Fruit fly (Drosophila melanogaster) whole organism, embryonic: ENCODE data around the gene meso18E.
A peak's percentile ranks its signal among the peaks of the same experiment; 100 is the strongest.

Source experiments
- Atf3 ChIP-seq: fragments of 200-800 bp; sonication (Bioruptor generic); optimal IDR thresholded peaks from 3 replicates; lab custom pipeline; 2016; ENCODE audit warnings: missing biosample characterization, missing genetic modification characterization
- B-H1 ChIP-seq: fragments of 200-800 bp; sonication (Bioruptor generic); IDR thresholded peaks from 3 replicates; pipeline ENCODE4 v1.3.6; 2022; ENCODE audit warnings: missing biosample characterization, missing genetic modification characterization
- C15 ChIP-seq: fragments of 200-800 bp; sonication (Bioruptor generic); IDR thresholded peaks from 3 replicates; pipeline ENCODE4 v1.3.6; 2022; ENCODE audit warnings: missing biosample characterization, missing genetic modification characterization
- CG1024 ChIP-seq: fragments of 200-800 bp; sonication (Bioruptor generic); IDR thresholded peaks from 2 replicates; pipeline ENCODE4 v1.3.6; 2022; ENCODE audit warnings: missing biosample characterization, missing genetic modification characterization
- CG12769 ChIP-seq: fragments of 200-800 bp; sonication (Bioruptor generic); optimal IDR thresholded peaks from 2 replicates; lab custom pipeline; 2019; ENCODE audit warnings: missing biosample characterization, mild to moderate bottlenecking, missing genetic modification characterization, moderate library complexity
- CG13287 ChIP-seq: fragments of 200-800 bp; sonication (Bioruptor generic); IDR thresholded peaks from 2 replicates; pipeline ENCODE4 v1.3.6; 2022; ENCODE audit warnings: missing biosample characterization, missing genetic modification characterization; ENCODE audit not compliant: partially characterized antibody
- CG13624 ChIP-seq: fragments of 200-800 bp; sonication (Bioruptor generic); optimal IDR thresholded peaks from 2 replicates; lab custom pipeline; 2016; ENCODE audit warnings: missing biosample characterization, missing genetic modification characterization
- CG14860 ChIP-seq: fragments of 200-800 bp; sonication (Bioruptor generic); IDR thresholded peaks from 3 replicates; pipeline ENCODE4 v1.3.6; 2022; ENCODE audit warnings: missing biosample characterization, missing genetic modification characterization; ENCODE audit not compliant: partially characterized antibody
- CG14965 ChIP-seq: fragments of 200-800 bp; sonication (Bioruptor generic); optimal IDR thresholded peaks from 2 replicates; lab custom pipeline; 2016; ENCODE audit warnings: missing biosample characterization, missing genetic modification characterization, borderline replicate concordance
- CG17829 ChIP-seq: fragments of 200-800 bp; optimal IDR thresholded peaks from 2 replicates; lab custom pipeline; 2019; ENCODE audit warnings: missing biosample characterization, mild to moderate bottlenecking, missing genetic modification characterization, moderate library complexity
- CG2129 ChIP-seq: fragments of 200-800 bp; sonication (Bioruptor generic); IDR thresholded peaks from 2 replicates; pipeline ENCODE4 v1.3.6; 2022; ENCODE audit warnings: missing biosample characterization, missing genetic modification characterization; ENCODE audit not compliant: partially characterized antibody
- CG2678 ChIP-seq: fragments of 200-800 bp; sonication (Bioruptor generic); optimal IDR thresholded peaks from 3 replicates; lab custom pipeline; 2019; ENCODE audit warnings: missing biosample characterization, mild to moderate bottlenecking, missing genetic modification characterization, moderate library complexity
- CG3065 ChIP-seq: fragments of 200-800 bp; sonication (Bioruptor generic); optimal IDR thresholded peaks from 2 replicates; lab custom pipeline; 2016; ENCODE audit warnings: missing biosample characterization, missing genetic modification characterization
- CG31365 ChIP-seq: fragments of 200-800 bp; sonication (Bioruptor generic); optimal IDR thresholded peaks from 2 replicates; lab custom pipeline; 2018; ENCODE audit warnings: missing biosample characterization, mild to moderate bottlenecking, missing genetic modification characterization
- CG33213 ChIP-seq: fragments of 200-800 bp; sonication (Bioruptor generic); optimal IDR thresholded peaks from 3 replicates; lab custom pipeline; 2016; ENCODE audit warnings: missing biosample characterization, missing genetic modification characterization
- CG4730 ChIP-seq: fragments of 200-800 bp; sonication (Bioruptor generic); IDR thresholded peaks from 2 replicates; pipeline ENCODE4 v1.3.6; 2022; ENCODE audit warnings: missing biosample characterization, missing genetic modification characterization
- CG4820 ChIP-seq: fragments of 200-800 bp; sonication (Bioruptor generic); optimal IDR thresholded peaks from 3 replicates; lab custom pipeline; 2016; ENCODE audit warnings: missing biosample characterization, missing genetic modification characterization
- CG6254 ChIP-seq: fragments of 200-800 bp; sonication (Bioruptor generic); optimal IDR thresholded peaks from 3 replicates; lab custom pipeline; 2017; ENCODE audit warnings: mild to moderate bottlenecking, missing biosample characterization, missing genetic modification reagents, missing genetic modification characterization
- CG9932 ChIP-seq: fragments of 200-800 bp; sonication (Bioruptor generic); IDR thresholded peaks from 2 replicates; pipeline ENCODE4 v1.3.6; 2022; ENCODE audit warnings: missing biosample characterization, missing genetic modification characterization
- CTCF ChIP-seq: fragments of 200-800 bp; sonication (Bioruptor generic); optimal IDR thresholded peaks from 2 replicates; lab custom pipeline; 2017; ENCODE audit warnings: missing biosample characterization, mild to moderate bottlenecking, missing genetic modification characterization, moderate library complexity
- Dad ChIP-seq: fragments of 200-800 bp; sonication (Bioruptor generic); optimal IDR thresholded peaks from 3 replicates; lab custom pipeline; 2016; ENCODE audit warnings: missing biosample characterization, missing genetic modification characterization
- E2f1 ChIP-seq: fragments of 200-800 bp; sonication (Bioruptor generic); IDR thresholded peaks from 2 replicates; pipeline ENCODE4 v1.3.6; 2022; ENCODE audit warnings: missing biosample characterization, missing genetic modification characterization
- H15 ChIP-seq: fragments of 200-800 bp; sonication (Bioruptor generic); IDR thresholded peaks from 3 replicates; pipeline ENCODE4 v1.3.6; 2022; ENCODE audit warnings: missing biosample characterization, missing genetic modification characterization
- Hr78 ChIP-seq, 2 experiments: fragments of 200-800 bp in 1 of 2; fragments of >200 bp in 1 of 2; sonication (Bioruptor generic) in 1 of 2; optimal IDR thresholded peaks; 2 replicates each; lab custom pipeline; 2017 to 2019; ENCODE audit warnings: missing biosample characterization in 2 of 2, missing genetic modification characterization in 2 of 2, mild to moderate bottlenecking in 1 of 2, moderate library complexity in 1 of 2
- Jarid2 ChIP-seq: fragments of 200-800 bp; sonication (Bioruptor generic); optimal IDR thresholded peaks from 3 replicates; lab custom pipeline; 2017; ENCODE audit warnings: mild to moderate bottlenecking, missing biosample characterization, missing genetic modification reagents, missing genetic modification characterization
- NC2α ChIP-seq: fragments of 200-800 bp; sonication (Bioruptor generic); optimal IDR thresholded peaks from 2 replicates; lab custom pipeline; 2016; ENCODE audit warnings: missing biosample characterization, missing genetic modification characterization
- NFAT ChIP-seq: fragments of 200-800 bp; sonication (Bioruptor generic); IDR thresholded peaks from 2 replicates; pipeline ENCODE4 v1.3.6; 2022; ENCODE audit warnings: missing biosample characterization, missing genetic modification characterization
- YL-1 ChIP-seq: fragments of 200-800 bp; sonication (Bioruptor generic); optimal IDR thresholded peaks from 3 replicates; lab custom pipeline; 2017; ENCODE audit warnings: missing biosample characterization, mild to moderate bottlenecking, missing genetic modification characterization
- ase ChIP-seq: fragments of 200-800 bp; sonication (Bioruptor generic); IDR thresholded peaks from 3 replicates; pipeline ENCODE4 v1.3.6; 2022; ENCODE audit warnings: missing biosample characterization, missing genetic modification characterization
- ato ChIP-seq: fragments of 200-800 bp; sonication (Bioruptor generic); IDR thresholded peaks from 2 replicates; pipeline ENCODE4 v1.3.6; 2022; ENCODE audit warnings: missing biosample characterization, missing genetic modification characterization; ENCODE audit not compliant: partially characterized antibody
- bab2 ChIP-seq: fragments of 200-800 bp; sonication (Bioruptor generic); optimal IDR thresholded peaks from 2 replicates; lab custom pipeline; 2016; ENCODE audit warnings: missing biosample characterization, missing genetic modification characterization
- cg ChIP-seq: fragments of 200-800 bp; sonication (Bioruptor generic); optimal IDR thresholded peaks from 3 replicates; lab custom pipeline; 2019; ENCODE audit warnings: missing biosample characterization, mild to moderate bottlenecking, missing genetic modification characterization, moderate library complexity
- chm ChIP-seq: fragments of 200-800 bp; sonication (Bioruptor generic); IDR thresholded peaks from 2 replicates; pipeline ENCODE4 v1.3.6; 2022; ENCODE audit warnings: missing biosample characterization, missing genetic modification characterization
- cwo ChIP-seq: fragments of 200-800 bp; sonication (Bioruptor generic); optimal IDR thresholded peaks from 3 replicates; lab custom pipeline; 2017; ENCODE audit warnings: missing biosample characterization, missing genetic modification characterization, mild to moderate bottlenecking, moderate library complexity, missing genetic modification reagents
- fd102C ChIP-seq: fragments of 200-800 bp; sonication (Bioruptor generic); optimal IDR thresholded peaks from 2 replicates; lab custom pipeline; 2018; ENCODE audit warnings: missing biosample characterization, mild to moderate bottlenecking, missing genetic modification characterization, moderate library complexity
- hth ChIP-seq: fragments of >200 bp; optimal IDR thresholded peaks from 2 replicates; lab custom pipeline; 2017; ENCODE audit warnings: inconsistent platforms
- kah ChIP-seq: fragments of 200-800 bp; sonication (Bioruptor generic); optimal IDR thresholded peaks from 2 replicates; lab custom pipeline; 2018; ENCODE audit warnings: missing biosample characterization, mild to moderate bottlenecking, missing genetic modification characterization
- kay ChIP-seq: fragments of 200-800 bp; sonication (Bioruptor generic); optimal IDR thresholded peaks from 2 replicates; lab custom pipeline; 2016; ENCODE audit warnings: missing biosample characterization, missing genetic modification characterization
- lola ChIP-seq, 3 experiments: fragments of >200 bp in 2 of 3; fragments of 200-800 bp in 1 of 3; sonication (Bioruptor generic) in 1 of 3; optimal IDR thresholded peaks; 2 replicates each; lab custom pipeline; 2017 to 2019; ENCODE audit warnings: missing biosample characterization in 3 of 3, missing genetic modification characterization in 3 of 3, mild to moderate bottlenecking in 1 of 3, moderate library complexity in 1 of 3
- mirr ChIP-seq: fragments of 200-800 bp; sonication (Bioruptor generic); optimal IDR thresholded peaks from 3 replicates; lab custom pipeline; 2018; ENCODE audit warnings: missing biosample characterization, mild to moderate bottlenecking, missing genetic modification characterization
- nmo ChIP-seq: fragments of 200-800 bp; sonication (Bioruptor generic); optimal IDR thresholded peaks from 2 replicates; lab custom pipeline; 2018; ENCODE audit warnings: missing biosample characterization, mild to moderate bottlenecking, missing genetic modification characterization, moderate library complexity
- oc ChIP-seq: fragments of 200-800 bp; sonication (Bioruptor generic); optimal IDR thresholded peaks from 2 replicates; lab custom pipeline; 2018; ENCODE audit warnings: missing biosample characterization, mild to moderate bottlenecking, missing genetic modification characterization, moderate library complexity
- p53 ChIP-seq: fragments of 200-800 bp; sonication (Bioruptor generic); optimal IDR thresholded peaks from 2 replicates; lab custom pipeline; 2016; ENCODE audit warnings: missing biosample characterization, missing genetic modification characterization
- salm ChIP-seq: fragments of 200-800 bp; sonication (Bioruptor generic); optimal IDR thresholded peaks from 2 replicates; lab custom pipeline; 2018; ENCODE audit warnings: missing biosample characterization, mild to moderate bottlenecking, missing genetic modification characterization
- slbo ChIP-seq: fragments of 200-800 bp; sonication (Bioruptor generic); IDR thresholded peaks from 2 replicates; pipeline ENCODE4 v1.3.6; 2022; ENCODE audit warnings: missing biosample characterization, missing genetic modification characterization
- slou ChIP-seq: fragments of 200-800 bp; sonication (Bioruptor generic); optimal IDR thresholded peaks from 3 replicates; lab custom pipeline; 2016; ENCODE audit warnings: missing biosample characterization, missing genetic modification characterization
- slp2 ChIP-seq: fragments of 200-800 bp; sonication (Bioruptor generic); optimal IDR thresholded peaks from 2 replicates; lab custom pipeline; 2016; ENCODE audit warnings: missing biosample characterization, missing genetic modification characterization
- tap ChIP-seq: fragments of 200-800 bp; optimal IDR thresholded peaks from 3 replicates; lab custom pipeline; 2019; ENCODE audit warnings: missing biosample characterization, mild to moderate bottlenecking, missing genetic modification characterization, moderate library complexity
- toy ChIP-seq: fragments of 200-800 bp; sonication (Bioruptor generic); IDR thresholded peaks from 2 replicates; pipeline ENCODE4 v1.3.6; 2022; ENCODE audit warnings: missing biosample characterization, missing genetic modification characterization
- vnd ChIP-seq: fragments of 200-800 bp; sonication (Bioruptor generic); IDR thresholded peaks from 3 replicates; pipeline ENCODE4 v1.3.6; 2022; ENCODE audit warnings: missing biosample characterization, missing genetic modification characterization; ENCODE audit not compliant: partially characterized antibody

Gene meso18E

DNA sequence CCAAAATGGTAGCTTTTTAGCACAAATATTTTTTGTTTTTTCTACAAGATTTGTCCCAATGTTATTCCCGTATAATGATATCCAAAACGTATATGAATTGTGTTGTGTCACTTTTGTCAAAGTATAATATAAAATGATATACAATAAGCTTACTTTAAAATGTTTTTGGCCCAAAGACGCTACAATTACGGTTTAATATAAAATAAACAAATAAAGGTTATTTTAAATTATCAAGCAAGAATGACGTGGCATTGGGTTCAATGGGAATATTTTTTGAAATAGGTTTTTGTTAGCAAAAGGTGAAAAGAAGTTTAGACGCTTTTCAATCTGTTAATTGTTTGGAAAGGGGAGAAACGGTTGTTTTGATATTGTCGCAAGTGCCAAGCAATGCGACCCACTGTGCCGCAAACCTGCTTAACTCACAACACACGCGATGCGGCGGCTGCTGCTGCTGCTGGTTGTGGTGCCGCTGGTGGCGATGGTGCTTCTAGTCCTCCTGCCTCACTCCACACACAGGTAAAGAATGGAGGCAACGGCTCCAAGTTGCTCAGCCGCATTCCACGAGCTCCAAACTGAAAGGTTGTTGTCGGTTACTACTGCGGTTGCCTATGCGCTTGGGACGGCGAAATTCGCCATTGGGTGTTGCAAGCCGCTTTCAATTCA is 49.5 kb downstream of the meso18E start (continued):
- TF ChIP-seq CG12769 (tag; lab: Kevin White, UChicago) (no peak), slp2 (GFP tag; lab: Kevin White, UChicago) (no peak), slbo (GFP tag; lab: Robert Waterston, UW) (no peak; the same call in 1 of the 2 replicates), CG31365 (tag; lab: Kevin White, UChicago) (no peak), oc (tag; lab: Kevin White, UChicago) (no peak), NC2α (GFP tag; lab: Kevin White, UChicago) (no peak), ato (GFP tag; lab: Robert Waterston, UW) (no peak), CTCF (no peak), C15 (GFP tag; lab: Robert Waterston, UW) (no peak), chm (no peak), CG2678 (tag; lab: Kevin White, UChicago) (peak; percentile 76), CG3065 (GFP tag; lab: Kevin White, UChicago) (no peak), lola (GFP tag; optimal IDR thresholded peaks at IDR 0.05; lab: Kevin White, UChicago) (peak in 1 of 3 experiments; percentile 65), CG9932 (GFP tag; lab: Robert Waterston, UW) (0 out of 2 replicates have a peak, but pooled peaks have one; percentile 4), Dad (GFP tag; lab: Kevin White, UChicago) (no peak), CG1024 (GFP tag; lab: Robert Waterston, UW) (no peak), mirr (GFP tag; lab: Kevin White, UChicago) (no peak), tap (tag; lab: Kevin White, UChicago) (no peak), CG14860 (GFP tag; lab: Robert Waterston, UW) (no peak), toy (no peak), CG14965 (GFP tag; lab: Kevin White, UChicago) (no peak), YL-1 (GFP tag; lab: Kevin White, UChicago) (no peak), vnd (GFP tag; lab: Robert Waterston, UW) (no peak), salm (tag; lab: Kevin White, UChicago) (no peak), CG13287 (no peak), cg (GFP tag; lab: Kevin White, UChicago) (peak; percentile 5), E2f1 (GFP tag; lab: Robert Waterston, UW) (no peak), fd102C (GFP tag; lab: Kevin White, UChicago) (no peak), cwo (peak; percentile 47), Atf3 (GFP tag; lab: Kevin White, UChicago) (no peak), p53 (no peak)

- TF ChIP-seq ase = no peak
- TF ChIP-seq nmo (GFP tag; lab: Kevin White, UChicago) = no peak
- no peak for TF ChIP-seq slou (GFP tag; lab: Kevin White, UChicago)
- no peak for TF ChIP-seq CG6254 (GFP tag; lab: Kevin White, UChicago)
- TF ChIP-seq CG4820 (GFP tag; lab: Kevin White, UChicago) = no peak
- TF ChIP-seq CG2129 = no peak
- TF ChIP-seq CG13624 (GFP tag; lab: Kevin White, UChicago) = peak; percentile 18
- TF ChIP-seq p53 = no peak
- no peak for TF ChIP-seq CG33213 (GFP tag; lab: Kevin White, UChicago)
- no peak for TF ChIP-seq kah (GFP tag; lab: Kevin White, UChicago)
- TF ChIP-seq hth (lab: Kevin White, UChicago) = no peak
- TF ChIP-seq Jarid2 (GFP tag; lab: Kevin White, UChicago) = peak; percentile 82
- no peak for TF ChIP-seq CG17829 (tag; lab: Kevin White, UChicago)
- no peak for TF ChIP-seq B-H1 (GFP tag; lab: Robert Waterston, UW)
- no peak for TF ChIP-seq H15
- TF ChIP-seq NFAT (GFP tag; lab: Robert Waterston, UW) = peak; percentile 35; the same call in 1 of the 2 replicates
- peak in 1 of 2 experiments; percentile 97 for TF ChIP-seq Hr78 (GFP tag; optimal IDR thresholded peaks at IDR 0.05; lab: Kevin White, UChicago)
- TF ChIP-seq kay = no peak
- TF ChIP-seq CG4730 (GFP tag; lab: Robert Waterston, UW) = no peak
- TF ChIP-seq bab2 (GFP tag; lab: Kevin White, UChicago) = no peak
Observed at dm6 chrX:19662583-19663195, 50.2 kb downstream of the meso18E start.
